Fruit fly (Drosophila melanogaster) whole organism, embryonic: ENCODE measurements around the gene Idgf4.

ENCODE experiments used
- Antp ChIP-seq: fragments of 200-800 bp; sonication (Bioruptor generic); optimal IDR thresholded peaks from 3 replicates; lab custom pipeline; 2016; ENCODE audit warnings: missing biosample characterization, missing genetic modification characterization
- Bteb2 ChIP-seq: fragments of 200-800 bp; sonication (Bioruptor generic); optimal IDR thresholded peaks from 2 replicates; lab custom pipeline; 2016; ENCODE audit warnings: missing biosample characterization, missing genetic modification characterization
- CG1024 ChIP-seq: fragments of 200-800 bp; sonication (Bioruptor generic); IDR thresholded peaks from 2 replicates; pipeline ENCODE4 v1.3.6; 2022; ENCODE audit warnings: missing biosample characterization, missing genetic modification characterization
- CG12769 ChIP-seq: fragments of 200-800 bp; sonication (Bioruptor generic); optimal IDR thresholded peaks from 2 replicates; lab custom pipeline; 2019; ENCODE audit warnings: missing biosample characterization, mild to moderate bottlenecking, missing genetic modification characterization, moderate library complexity
- CG13123 ChIP-seq: fragments of 200-800 bp; sonication (Bioruptor generic); optimal IDR thresholded peaks from 2 replicates; lab custom pipeline; 2016; ENCODE audit warnings: missing biosample characterization, missing genetic modification characterization
- CG13287 ChIP-seq: fragments of 200-800 bp; sonication (Bioruptor generic); IDR thresholded peaks from 2 replicates; pipeline ENCODE4 v1.3.6; 2022; ENCODE audit warnings: missing biosample characterization, missing genetic modification characterization; ENCODE audit not compliant: partially characterized antibody
- CG13296 ChIP-seq: fragments of 200-800 bp; sonication (Bioruptor generic); optimal IDR thresholded peaks from 3 replicates; lab custom pipeline; 2018; ENCODE audit warnings: missing biosample characterization, mild to moderate bottlenecking, missing genetic modification characterization
- CG13424 ChIP-seq: fragments of 200-800 bp; sonication (Bioruptor generic); optimal IDR thresholded peaks from 2 replicates; lab custom pipeline; 2019; ENCODE audit warnings: missing biosample characterization, mild to moderate bottlenecking, missing genetic modification characterization, moderate library complexity
- CG13894 ChIP-seq: fragments of 200-800 bp; sonication (Bioruptor generic); optimal IDR thresholded peaks from 3 replicates; lab custom pipeline; 2018; ENCODE audit warnings: missing biosample characterization, mild to moderate bottlenecking, missing genetic modification characterization, moderate library complexity
- CG14014 ChIP-seq: fragments of 200-800 bp; sonication (Bioruptor generic); IDR thresholded peaks from 2 replicates; pipeline ENCODE4 v1.3.6; 2022; ENCODE audit warnings: missing biosample characterization, missing genetic modification characterization
- CG14050 ChIP-seq: fragments of 200-800 bp; sonication (Bioruptor generic); IDR thresholded peaks from 3 replicates; pipeline ENCODE4 v1.3.6; 2022; ENCODE audit warnings: missing biosample characterization, missing genetic modification characterization
- CG15601 ChIP-seq: fragments of 200-800 bp; sonication (Bioruptor generic); optimal IDR thresholded peaks from 3 replicates; lab custom pipeline; 2019; ENCODE audit warnings: missing biosample characterization, mild to moderate bottlenecking, missing genetic modification characterization, moderate library complexity
- CG15696 ChIP-seq: fragments of 200-800 bp; sonication (Bioruptor generic); optimal IDR thresholded peaks from 2 replicates; lab custom pipeline; 2019; ENCODE audit warnings: missing biosample characterization, mild to moderate bottlenecking, missing genetic modification characterization, moderate library complexity
- CG1602 ChIP-seq: fragments of 200-800 bp; sonication (Bioruptor generic); optimal IDR thresholded peaks from 3 replicates; lab custom pipeline; 2016; ENCODE audit warnings: missing biosample characterization, missing genetic modification characterization
- CG18476 ChIP-seq: fragments of 200-800 bp; sonication (Bioruptor generic); optimal IDR thresholded peaks from 2 replicates; lab custom pipeline; 2016; ENCODE audit warnings: missing biosample characterization, mild to moderate bottlenecking, missing genetic modification characterization
- CG2129 ChIP-seq: fragments of 200-800 bp; sonication (Bioruptor generic); IDR thresholded peaks from 2 replicates; pipeline ENCODE4 v1.3.6; 2022; ENCODE audit warnings: missing biosample characterization, missing genetic modification characterization; ENCODE audit not compliant: partially characterized antibody
- CG3065 ChIP-seq: fragments of 200-800 bp; sonication (Bioruptor generic); optimal IDR thresholded peaks from 2 replicates; lab custom pipeline; 2016; ENCODE audit warnings: missing biosample characterization, missing genetic modification characterization
- CG32532 ChIP-seq: fragments of 200-800 bp; sonication (Bioruptor generic); IDR thresholded peaks from 2 replicates; pipeline ENCODE4 v1.3.6; 2022; ENCODE audit warnings: missing biosample characterization, missing genetic modification characterization
- CG3726 ChIP-seq: fragments of 200-800 bp; sonication (Bioruptor generic); IDR thresholded peaks from 3 replicates; pipeline ENCODE4, ENCODE4 v1.3.6; 2022; ENCODE audit warnings: missing biosample characterization, missing genetic modification characterization
- CG5180 ChIP-seq: fragments of 200-800 bp; sonication (Bioruptor generic); optimal IDR thresholded peaks from 3 replicates; lab custom pipeline; 2017; ENCODE audit warnings: missing biosample characterization, missing genetic modification characterization, mild to moderate bottlenecking, moderate library complexity, missing genetic modification reagents
- CG7839 ChIP-seq: fragments of 200-800 bp; sonication (Bioruptor generic); optimal IDR thresholded peaks from 3 replicates; lab custom pipeline; 2018; ENCODE audit warnings: missing biosample characterization, mild to moderate bottlenecking, missing genetic modification characterization, moderate library complexity
- CG8359 ChIP-seq: fragments of 200-800 bp; sonication (Bioruptor generic); optimal IDR thresholded peaks from 2 replicates; lab custom pipeline; 2017; ENCODE audit warnings: missing biosample characterization, mild to moderate bottlenecking, missing genetic modification characterization, borderline replicate concordance
- Dip2 ChIP-seq: fragments of 200-800 bp; sonication (Bioruptor generic); IDR thresholded peaks from 2 replicates; pipeline ENCODE4 v1.3.6; 2022; ENCODE audit warnings: missing biosample characterization, missing genetic modification characterization
- Eip74EF ChIP-seq, 2 experiments: fragments of 200-800 bp in 1 of 2; fragments of >200 bp in 1 of 2; sonication (Bioruptor generic) in 1 of 2; optimal IDR thresholded peaks; 2 replicates each; lab custom pipeline; 2017 to 2019; ENCODE audit warnings: missing biosample characterization in 2 of 2, missing genetic modification characterization in 2 of 2, mild to moderate bottlenecking in 1 of 2, moderate library complexity in 1 of 2
- Ets65A ChIP-seq: fragments of 200-800 bp; sonication (Bioruptor generic); peaks from one replicate; lab custom pipeline; 2016; ENCODE audit warnings: missing biosample characterization, missing genetic modification characterization
- HLH3B ChIP-seq: fragments of 200-800 bp; sonication (Bioruptor generic); IDR thresholded peaks from 2 replicates; pipeline ENCODE4 v1.3.6; 2022; ENCODE audit warnings: missing biosample characterization, missing genetic modification characterization
- HLH54F ChIP-seq: fragments of 200-800 bp; sonication (Bioruptor generic); optimal IDR thresholded peaks from 3 replicates; lab custom pipeline; 2016; ENCODE audit warnings: missing biosample characterization, missing genetic modification characterization
- Hr3 ChIP-seq: fragments of 200-800 bp; sonication (Bioruptor generic); optimal IDR thresholded peaks from 3 replicates; lab custom pipeline; 2016; ENCODE audit warnings: missing biosample characterization, missing genetic modification characterization
- Hr78 ChIP-seq, 2 experiments: fragments of 200-800 bp in 1 of 2; fragments of >200 bp in 1 of 2; sonication (Bioruptor generic) in 1 of 2; optimal IDR thresholded peaks; 2 replicates each; lab custom pipeline; 2017 to 2019; ENCODE audit warnings: missing biosample characterization in 2 of 2, missing genetic modification characterization in 2 of 2, mild to moderate bottlenecking in 1 of 2, moderate library complexity in 1 of 2
- Hsf ChIP-seq: fragments of 200-800 bp; sonication (Bioruptor generic); optimal IDR thresholded peaks from 3 replicates; lab custom pipeline; 2016; ENCODE audit warnings: missing biosample characterization, missing genetic modification characterization
- Myb ChIP-seq: fragments of 200-800 bp; sonication (Bioruptor generic); optimal IDR thresholded peaks from 2 replicates; lab custom pipeline; 2016; ENCODE audit warnings: missing biosample characterization, missing genetic modification characterization
- Poxn ChIP-seq: fragments of 200-800 bp; sonication (Bioruptor generic); IDR thresholded peaks from 2 replicates; pipeline ENCODE4 v1.3.6; 2022; ENCODE audit warnings: missing biosample characterization, missing genetic modification characterization
- Xrp1 ChIP-seq: fragments of 200-800 bp; sonication (Bioruptor generic); IDR thresholded peaks from 2 replicates; pipeline ENCODE4 v1.3.6; 2022; ENCODE audit warnings: missing biosample characterization, missing genetic modification characterization
- danr ChIP-seq: fragments of 200-800 bp; sonication (Bioruptor generic); IDR thresholded peaks from 2 replicates; pipeline ENCODE4 v1.3.6; 2022; ENCODE audit warnings: missing biosample characterization, missing genetic modification characterization
- disco-r ChIP-seq: fragments of 200-800 bp; sonication (Bioruptor generic); optimal IDR thresholded peaks from 2 replicates; lab custom pipeline; 2016; ENCODE audit warnings: missing biosample characterization, missing genetic modification characterization
- en ChIP-seq: fragments of 200-800 bp; sonication (Bioruptor generic); optimal IDR thresholded peaks from 2 replicates; lab custom pipeline; 2016; ENCODE audit warnings: missing biosample characterization, missing genetic modification characterization
- fru ChIP-seq: fragments of >200 bp; optimal IDR thresholded peaks from 2 replicates; lab custom pipeline; 2017
- gce ChIP-seq: fragments of 200-800 bp; sonication (Bioruptor generic); IDR thresholded peaks from 3 replicates; pipeline ENCODE4 v1.3.6; 2022; ENCODE audit warnings: missing biosample characterization, missing genetic modification characterization
- gcm ChIP-seq: fragments of 200-800 bp; sonication (Bioruptor generic); optimal IDR thresholded peaks from 2 replicates; lab custom pipeline; 2019; ENCODE audit warnings: missing biosample characterization, mild to moderate bottlenecking, missing genetic modification characterization, moderate library complexity
- grn ChIP-seq: fragments of 200-800 bp; sonication (Bioruptor generic); optimal IDR thresholded peaks from 3 replicates; lab custom pipeline; 2017; ENCODE audit warnings: missing biosample characterization, missing genetic modification characterization
- gro ChIP-seq: fragments of 200-800 bp; sonication (Bioruptor generic); optimal IDR thresholded peaks from 2 replicates; lab custom pipeline; 2016; ENCODE audit warnings: missing biosample characterization, missing genetic modification characterization
- gsb ChIP-seq: fragments of 200-800 bp; sonication (Bioruptor generic); IDR thresholded peaks from 2 replicates; pipeline ENCODE4 v1.3.6; 2022; ENCODE audit warnings: missing biosample characterization, missing genetic modification characterization
- mam ChIP-seq: fragments of 200-800 bp; sonication (Bioruptor generic); optimal IDR thresholded peaks from 3 replicates; lab custom pipeline; 2016; ENCODE audit warnings: missing biosample characterization, missing genetic modification characterization
- nerfin-1 ChIP-seq: fragments of 200-800 bp; sonication (Bioruptor generic); optimal IDR thresholded peaks from 3 replicates; lab custom pipeline; 2019; ENCODE audit warnings: missing biosample characterization, mild to moderate bottlenecking, missing genetic modification characterization, moderate library complexity
- onecut ChIP-seq: fragments of 200-800 bp; sonication (Bioruptor generic); IDR thresholded peaks from 2 replicates; pipeline ENCODE4 v1.3.6; 2022; ENCODE audit warnings: missing biosample characterization, missing genetic modification characterization
- p53 ChIP-seq: fragments of 200-800 bp; sonication (Bioruptor generic); optimal IDR thresholded peaks from 2 replicates; lab custom pipeline; 2016; ENCODE audit warnings: missing biosample characterization, missing genetic modification characterization
- pita ChIP-seq: fragments of 200-800 bp; sonication (Bioruptor generic); optimal IDR thresholded peaks from 2 replicates; lab custom pipeline; 2017; ENCODE audit warnings: missing biosample characterization, mild to moderate bottlenecking, missing genetic modification characterization
- sima ChIP-seq: fragments of 200-800 bp; sonication (Bioruptor generic); optimal IDR thresholded peaks from 2 replicates; lab custom pipeline; 2016; ENCODE audit warnings: missing biosample characterization, missing genetic modification characterization
- so ChIP-seq: fragments of 200-800 bp; sonication (Bioruptor generic); IDR thresholded peaks from 3 replicates; pipeline ENCODE4 v1.3.6; 2022; ENCODE audit warnings: missing biosample characterization, missing genetic modification characterization
- sob ChIP-seq: fragments of 200-800 bp; sonication (Bioruptor generic); IDR thresholded peaks from 2 replicates; pipeline ENCODE4 v1.3.6; 2022; ENCODE audit warnings: missing biosample characterization, missing genetic modification characterization
- tll ChIP-seq, 2 experiments: fragments of 200-800 bp in 1 of 2; fragments of >200 bp in 1 of 2; sonication (Bioruptor generic) in 1 of 2; optimal IDR thresholded peaks; 2 replicates each; lab custom pipeline; 2017 to 2019; ENCODE audit warnings: missing biosample characterization in 2 of 2, missing genetic modification characterization in 2 of 2, mild to moderate bottlenecking in 1 of 2, moderate library complexity in 1 of 2

The Idgf4 gene

dm6 chrX:9892834-9893233 lies 37.9 kb downstream of the Idgf4 start (continued):
- TF ChIP-seq CG15696 (tag; lab: Kevin White, UChicago), result no peak
- TF ChIP-seq HLH3B (GFP tag; lab: Robert Waterston, UW), result peak; percentile 42; the same call in 1 of the 2 replicates
- TF ChIP-seq CG15601 (tag; lab: Kevin White, UChicago), result no peak
- TF ChIP-seq grn, result no peak
- TF ChIP-seq Hr3 (GFP tag; lab: Kevin White, UChicago), result no peak
- no peak for TF ChIP-seq nerfin-1 (tag; lab: Kevin White, UChicago)
- TF ChIP-seq Bteb2, result no peak
- TF ChIP-seq CG14014 (GFP tag; lab: Robert Waterston, UW), result 0 out of 2 replicates have a peak, but pooled peaks have one; percentile 49
- no peak for TF ChIP-seq CG5180
- peak; percentile 31 for TF ChIP-seq CG13424 (tag; lab: Kevin White, UChicago)
- TF ChIP-seq Antp, result no peak
- TF ChIP-seq CG8359, result no peak
- 0 out of 3 replicates have a peak, but pooled peaks have one; percentile 30 for TF ChIP-seq gce (GFP tag; lab: Robert Waterston, UW)
- no peak for TF ChIP-seq CG13287 (GFP tag; lab: Robert Waterston, UW)
- no peak for TF ChIP-seq CG13123 (GFP tag; lab: Kevin White, UChicago)
- TF ChIP-seq Eip74EF (GFP tag; optimal IDR thresholded peaks at IDR 0.05; lab: Kevin White, UChicago), result no peak
- TF ChIP-seq danr, result peak; percentile 10; the same call in 1 of the 2 replicates
- TF ChIP-seq gsb (GFP tag; lab: Robert Waterston, UW), result no peak
- TF ChIP-seq sob, result peak; percentile 55
- TF ChIP-seq gro (GFP tag; lab: Kevin White, UChicago), result no peak
- TF ChIP-seq CG1602, result no peak
- peak; percentile 29; the same call in 1 of the 2 replicates for TF ChIP-seq CG32532 (GFP tag; lab: Robert Waterston, UW)
- TF ChIP-seq Xrp1, result no peak; the same call in 1 of the 2 replicates
- peak; percentile 94 for TF ChIP-seq Ets65A (GFP tag; lab: Kevin White, UChicago)
- no peak for TF ChIP-seq Poxn
- TF ChIP-seq Hsf (GFP tag; lab: Kevin White, UChicago), result no peak
- TF ChIP-seq pita (GFP tag; lab: Kevin White, UChicago), result no peak
- TF ChIP-seq sima (GFP tag; lab: Kevin White, UChicago), result no peak
- no peak for TF ChIP-seq gcm (GFP tag; lab: Kevin White, UChicago)
- peak; percentile 42 for TF ChIP-seq mam (GFP tag; lab: Kevin White, UChicago)
- TF ChIP-seq CG7839 (tag; lab: Kevin White, UChicago), result peak; percentile 46
- no peak for TF ChIP-seq disco-r (GFP tag; lab: Kevin White, UChicago)
- TF ChIP-seq Dip2 (GFP tag; lab: Robert Waterston, UW), result no peak
- TF ChIP-seq so (GFP tag; lab: Robert Waterston, UW), result 0 out of 3 replicates have a peak, but pooled peaks have one; percentile 19
- no peak for TF ChIP-seq CG14050
- TF ChIP-seq HLH54F (GFP tag; lab: Kevin White, UChicago), result no peak
- no peak for TF ChIP-seq Myb (GFP tag; lab: Kevin White, UChicago)
- TF ChIP-seq CG3065, result no peak
- no peak for TF ChIP-seq en (GFP tag; lab: Kevin White, UChicago)
- TF ChIP-seq CG12769 (tag; lab: Kevin White, UChicago), result peak; percentile 52
- no peak for TF ChIP-seq CG3726 (GFP tag; lab: Robert Waterston, UW)
- no peak for TF ChIP-seq Hr78 (GFP tag; optimal IDR thresholded peaks at IDR 0.05; lab: Kevin White, UChicago)
- TF ChIP-seq CG18476 (GFP tag; lab: Kevin White, UChicago), result no peak
- no peak for TF ChIP-seq p53 (GFP tag; lab: Kevin White, UChicago)
- no peak for TF ChIP-seq onecut
- no peak for TF ChIP-seq tll (GFP tag; optimal IDR thresholded peaks at IDR 0.05; lab: Kevin White, UChicago)
- no peak for TF ChIP-seq CG2129 (GFP tag; lab: Robert Waterston, UW)
- TF ChIP-seq fru, result no peak
- no peak for TF ChIP-seq CG13894
- TF ChIP-seq CG1024 (GFP tag; lab: Robert Waterston, UW), result 0 out of 2 replicates have a peak, but pooled peaks have one; percentile 33
- no peak for TF ChIP-seq CG13296
